Worm (Caenorhabditis elegans): ENCODE measurements around the gene actl-1.
A peak's percentile ranks its signal among the peaks of the same experiment; 100 is the strongest.

The actl-1 gene

ce11 chrX:6533038-6533437 lies 33.4 kb upstream of the actl-1 start (continued):
- no peak for TF ChIP-seq nhr-10 (tag; optimal IDR thresholded peaks at IDR 0.05)
- TF ChIP-seq dve-1 (tag; optimal IDR thresholded peaks at IDR 0.05; ENCODE audit: insufficient read depth), result peak; percentile 61
- no peak for TF ChIP-seq nhr-28 (tag; optimal IDR thresholded peaks at IDR 0.05)
- TF ChIP-seq mdt-29 (GFP tag; IDR thresholded peaks at IDR 0.05), result 0 out of 2 replicates have a peak, but pooled peaks have one; percentile 30
- TF ChIP-seq lsy-2 (tag; optimal IDR thresholded peaks at IDR 0.05), result no peak
- no peak for TF ChIP-seq F10B5.3 (tag; optimal IDR thresholded peaks at IDR 0.05)
- no peak for TF ChIP-seq mes-2 (tag; optimal IDR thresholded peaks at IDR 0.05; ENCODE audit: poor library complexity, severe bottlenecking)
- TF ChIP-seq saeg-2 (GFP tag; IDR thresholded peaks at IDR 0.05), result no peak
- no peak for TF ChIP-seq snpc-1.2 (GFP tag; IDR thresholded peaks at IDR 0.05)
- TF ChIP-seq ctbp-1 (GFP tag; IDR thresholded peaks at IDR 0.05), result no peak
- TF ChIP-seq aha-1 (tag), result no peak
- TF ChIP-seq zip-11 (GFP tag; IDR thresholded peaks at IDR 0.05), result no peak

- TF ChIP-seq nhr-10 (tag; optimal IDR thresholded peaks at IDR 0.05) (no peak), nhr-76 (tag; optimal IDR thresholded peaks at IDR 0.05) (no peak), nhr-41 (GFP tag; IDR thresholded peaks at IDR 0.05) (no peak), lin-38 (GFP tag; IDR thresholded peaks at IDR 0.05) (no peak), pqm-1 (tag; optimal IDR thresholded peaks at IDR 0.05) (no peak), ama-1 (optimal IDR thresholded peaks at IDR 0.05) (no peak), zfp-2 (tag; optimal IDR thresholded peaks at IDR 0.05) (no peak)
Measured at ce11 chrX:6531896-6532295, 32.3 kb upstream of the actl-1 start.

ce11 chrX:6530591-6530990 lies 31.0 kb upstream of the actl-1 start:
- TF ChIP-seq snpc-1.2 (GFP tag; IDR thresholded peaks at IDR 0.05), result no peak
- TF ChIP-seq daf-19 (GFP tag; conservative IDR thresholded peaks at IDR 0.05), result no peak
- TF ChIP-seq mdl-1 (tag; optimal IDR thresholded peaks at IDR 0.05), result peak in 1 of 2 experiments; percentile 1
- no peak for TF ChIP-seq unc-62 (GFP tag; optimal IDR thresholded peaks at IDR 0.05 in 1 of 2)
- no peak for TF ChIP-seq unc-62 (tag; optimal IDR thresholded peaks at IDR 0.05)
- TF ChIP-seq ztf-7 (tag; optimal IDR thresholded peaks at IDR 0.05), result no peak
- no peak for TF ChIP-seq F37D6.2 (tag; optimal IDR thresholded peaks at IDR 0.05)
- TF ChIP-seq lin-1 (GFP tag; IDR thresholded peaks at IDR 0.05), result 0 out of 2 replicates have a peak, but pooled peaks have one; percentile 45
- TF ChIP-seq nhr-42 (GFP tag; IDR thresholded peaks at IDR 0.05), result no peak
- TF ChIP-seq tra-1 (GFP tag; IDR thresholded peaks at IDR 0.05), result 0 out of 2 replicates have a peak, but pooled peaks have one; percentile 54
- TF ChIP-seq jun-1 (tag; optimal IDR thresholded peaks at IDR 0.05), result no peak
- TF ChIP-seq hlh-11 (tag; optimal IDR thresholded peaks at IDR 0.05), result peak; percentile 75
- TF ChIP-seq nhr-48 (tag; optimal IDR thresholded peaks at IDR 0.05), result peak; percentile 49
- TF ChIP-seq T20F7.1 (GFP tag; optimal IDR thresholded peaks at IDR 0.05), result peak; percentile 39
- no peak for TF ChIP-seq nhr-76 (tag; optimal IDR thresholded peaks at IDR 0.05)
- TF ChIP-seq dmd-6 (GFP tag; IDR thresholded peaks at IDR 0.05), result peak; percentile 93
- peak in 1 of 2 experiments; percentile 53 for TF ChIP-seq daf-16 (GFP tag; optimal IDR thresholded peaks at IDR 0.05)
- peak; percentile 45 for TF ChIP-seq daf-16 (tag; optimal IDR thresholded peaks at IDR 0.05)
- peak; percentile 38 for TF ChIP-seq nhr-28 (tag; optimal IDR thresholded peaks at IDR 0.05)
- TF ChIP-seq zag-1 (tag; optimal IDR thresholded peaks at IDR 0.05), result no peak
- TF ChIP-seq zip-11 (GFP tag; IDR thresholded peaks at IDR 0.05), result no peak
- TF ChIP-seq nhr-41 (GFP tag; IDR thresholded peaks at IDR 0.05), result no peak
- TF ChIP-seq dmd-8 (GFP tag; IDR thresholded peaks at IDR 0.05), result no peak
- TF ChIP-seq nhr-77 (tag; optimal IDR thresholded peaks at IDR 0.05), result peak; percentile 12
- TF ChIP-seq egl-27 (tag; optimal IDR thresholded peaks at IDR 0.05), result no peak
- peak; percentile 70 for TF ChIP-seq pqm-1 (tag; optimal IDR thresholded peaks at IDR 0.05)
- TF ChIP-seq dve-1 (tag; optimal IDR thresholded peaks at IDR 0.05; ENCODE audit: insufficient read depth), result peak; percentile 85
- 0 out of 2 replicates have a peak, but pooled peaks have one; percentile 58 for TF ChIP-seq php-3 (GFP tag; IDR thresholded peaks at IDR 0.05)

Measured in whole organism, L4 larva.